Worm (Caenorhabditis elegans) whole organism, young adult: ENCODE measurements around the gene C34E10.12.

Experiments
- B0336.3 ChIP-seq: fragments of 200-800 bp; sonication (Bioruptor generic); IDR thresholded peaks from 2 replicates; pipeline ENCODE4 v1.3.6; 2022; ENCODE audit warnings: missing genetic modification characterization, missing compliant biosample characterization
- C17E4.6 ChIP-seq: fragments of 200-800 bp; sonication (Bioruptor generic); IDR thresholded peaks from 2 replicates; pipeline ENCODE4 v1.3.6; 2022; ENCODE audit warnings: missing genetic modification reagents, missing genetic modification characterization, missing compliant biosample characterization
- F37B4.10 ChIP-seq: fragments of 200-800 bp; sonication (Bioruptor generic); IDR thresholded peaks from 2 replicates; pipeline ENCODE4 v1.3.6; 2022; ENCODE audit warnings: missing genetic modification characterization, missing compliant biosample characterization
- F49E8.2 ChIP-seq: sonication (generic microtip); optimal IDR thresholded peaks from 3 replicates; lab custom pipeline; 2017; ENCODE audit warnings: missing genetic modification characterization, mild to moderate bottlenecking, missing compliant biosample characterization, antibody characterized with exemption, moderate library complexity; ENCODE audit not compliant: insufficient read depth
- F57C9.4 ChIP-seq: sonication (generic microtip); optimal IDR thresholded peaks from 2 replicates; lab custom pipeline; 2017; ENCODE audit warnings: mild to moderate bottlenecking, missing genetic modification characterization, missing compliant biosample characterization
- K11D2.4 ChIP-seq: fragments of 200-800 bp; sonication (Bioruptor generic); IDR thresholded peaks from 2 replicates; pipeline ENCODE4 v1.3.6; 2022; ENCODE audit warnings: missing genetic modification reagents, missing genetic modification characterization, missing compliant biosample characterization
- Y53F4B.3 ChIP-seq: fragments of 200-800 bp; sonication (Bioruptor generic); IDR thresholded peaks from 2 replicates; pipeline ENCODE4 v1.3.6; 2022; ENCODE audit warnings: missing genetic modification reagents, missing genetic modification characterization, missing compliant biosample characterization
- Y53G8AR.9 ChIP-seq: fragments of 200-800 bp; sonication (Bioruptor generic); conservative IDR thresholded peaks from 2 replicates; pipeline ENCODE4 v1.3.6; 2022; ENCODE audit warnings: missing genetic modification reagents, missing genetic modification characterization, missing compliant biosample characterization
- akir-1 ChIP-seq: fragments of 200-800 bp; sonication (Bioruptor generic); optimal IDR thresholded peaks from 2 replicates; lab custom pipeline; 2018; ENCODE audit warnings: mild to moderate bottlenecking, missing genetic modification characterization, moderate library complexity, missing compliant biosample characterization
- atf-7 ChIP-seq: sonication (generic microtip); optimal IDR thresholded peaks from 2 replicates; lab custom pipeline; 2017; ENCODE audit warnings: mild to moderate bottlenecking, missing genetic modification characterization, missing compliant biosample characterization
- attf-5 ChIP-seq: fragments of 200-800 bp; sonication (Bioruptor generic); optimal IDR thresholded peaks from 2 replicates; lab custom pipeline; 2018; ENCODE audit warnings: mild to moderate bottlenecking, missing genetic modification characterization, missing compliant biosample characterization
- attf-6 ChIP-seq: fragments of 200-800 bp; sonication (Bioruptor generic); IDR thresholded peaks from 2 replicates; pipeline ENCODE4 v1.3.6; 2022; ENCODE audit warnings: missing genetic modification reagents, missing genetic modification characterization, missing compliant biosample characterization
- cebp-1 ChIP-seq, 2 experiments: fragments of 200-800 bp in 1 of 2; sonication (Bioruptor generic) in 1 of 2; sonication (generic microtip) in 1 of 2; IDR thresholded peaks in 1 of 2; optimal IDR thresholded peaks in 1 of 2; 2 replicates each; pipeline versions ENCODE4 v1.3.6 to Lab custom; 2017 to 2022; ENCODE audit warnings: missing compliant biosample characterization in 2 of 2, missing genetic modification characterization in 2 of 2, mild to moderate bottlenecking in 1 of 2, missing genetic modification reagents in 1 of 2, moderate library complexity in 1 of 2
- dpff-1 ChIP-seq: sonication (generic microtip); optimal IDR thresholded peaks from 2 replicates; lab custom pipeline; 2017; ENCODE audit warnings: mild to moderate bottlenecking, missing genetic modification characterization, missing compliant biosample characterization
- dpl-1 ChIP-seq: fragments of 150-350 bp; optimal IDR thresholded peaks from 2 replicates; lab custom pipeline; 2014; ENCODE audit warnings: missing biosample characterization, missing genetic modification reagents, missing genetic modification characterization
- egl-18 ChIP-seq: fragments of 200-800 bp; sonication (Bioruptor generic); IDR thresholded peaks from 2 replicates; pipeline ENCODE4 v1.3.6; 2022; ENCODE audit warnings: missing genetic modification reagents, missing genetic modification characterization, missing compliant biosample characterization
- ekl-4 ChIP-seq: fragments of 200-800 bp; sonication (Bioruptor generic); IDR thresholded peaks from 2 replicates; pipeline ENCODE4 v1.3.6; 2022; ENCODE audit warnings: missing genetic modification reagents, missing genetic modification characterization, missing compliant biosample characterization
- fkh-3 ChIP-seq: sonication (generic microtip); optimal IDR thresholded peaks from 2 replicates; lab custom pipeline; 2016; ENCODE audit warnings: mild to moderate bottlenecking, missing genetic modification characterization, missing compliant biosample characterization
- him-1 ChIP-seq: sonication (generic microtip); optimal IDR thresholded peaks from 2 replicates; lab custom pipeline; 2016; ENCODE audit warnings: missing genotype, missing genetic modification reagents, missing genetic modification characterization, missing compliant biosample characterization
- hlh-12 ChIP-seq: sonication (generic microtip); optimal IDR thresholded peaks from 2 replicates; lab custom pipeline; 2016; ENCODE audit warnings: missing genetic modification characterization, missing compliant biosample characterization
- hmg-1.2 ChIP-seq: fragments of 200-800 bp; sonication (Bioruptor generic); IDR thresholded peaks from 2 replicates; pipeline ENCODE4 v1.3.6; 2022; ENCODE audit warnings: missing genetic modification reagents, missing genetic modification characterization, missing compliant biosample characterization
- hmg-20 ChIP-seq: fragments of 200-800 bp; sonication (Bioruptor generic); IDR thresholded peaks from 2 replicates; pipeline ENCODE4 v1.3.6; 2022; ENCODE audit warnings: missing genetic modification reagents, missing genetic modification characterization, missing compliant biosample characterization
- lag-1 ChIP-seq: fragments of 200-800 bp; sonication (Bioruptor generic); IDR thresholded peaks from 2 replicates; pipeline ENCODE4 v1.3.6; 2022; ENCODE audit warnings: missing genetic modification reagents, missing genetic modification characterization, missing compliant biosample characterization
- let-607 ChIP-seq, 2 experiments: fragments of 200-800 bp in 1 of 2; sonication (Bioruptor generic) in 1 of 2; sonication (generic microtip) in 1 of 2; optimal IDR thresholded peaks; 2 replicates each; lab custom pipeline; 2016 to 2018; ENCODE audit warnings: mild to moderate bottlenecking in 2 of 2, missing compliant biosample characterization in 2 of 2, missing genetic modification characterization in 2 of 2, moderate library complexity in 2 of 2, missing genotype in 1 of 2
- lin-35 ChIP-seq, 3 experiments: fragments of 150-350 bp in 2 of 3; sonication (generic microtip) in 1 of 3; optimal IDR thresholded peaks; 2 replicates each; lab custom pipeline; 2014 to 2018; ENCODE audit warnings: missing biosample characterization in 3 of 3, missing genetic modification characterization in 3 of 3, missing genetic modification reagents in 3 of 3
- lin-54 ChIP-seq: fragments of 200-800 bp; sonication (Bioruptor generic); optimal IDR thresholded peaks from 2 replicates; lab custom pipeline; 2018; ENCODE audit warnings: mild to moderate bottlenecking, missing genetic modification characterization, missing compliant biosample characterization
- nfyb-1 ChIP-seq: fragments of 200-800 bp; sonication (Bioruptor generic); IDR thresholded peaks from 2 replicates; pipeline ENCODE4 v1.3.6; 2022; ENCODE audit warnings: missing genetic modification reagents, missing genetic modification characterization, missing compliant biosample characterization
- nhr-80 ChIP-seq: sonication (generic microtip); optimal IDR thresholded peaks from 2 replicates; lab custom pipeline; 2016; ENCODE audit warnings: missing genetic modification characterization, missing compliant biosample characterization
- nhr-90 ChIP-seq: sonication (generic microtip); optimal IDR thresholded peaks from 2 replicates; lab custom pipeline; 2016; ENCODE audit warnings: missing genotype, mild to moderate bottlenecking, missing genetic modification characterization, missing compliant biosample characterization
- pha-4 ChIP-seq: fragments of 150-350 bp; sonication (generic microtip); optimal IDR thresholded peaks from 2 replicates; lab custom pipeline; 2014; ENCODE audit warnings: missing biosample characterization, missing genetic modification reagents, missing genetic modification characterization
- rpc-1 ChIP-seq, 2 experiments: fragments of 150-350 bp in 1 of 2; sonication (generic microtip) in 1 of 2; optimal IDR thresholded peaks; 2 replicates each; lab custom pipeline; 2014 to 2018; ENCODE audit warnings: missing biosample characterization in 1 of 2, missing genetic modification characterization in 1 of 2, missing genetic modification reagents in 1 of 2, missing genotype in 1 of 2
- sea-2 ChIP-seq: fragments of 200-800 bp; sonication (Bioruptor generic); IDR thresholded peaks from 2 replicates; pipeline ENCODE4 v1.3.6; 2022; ENCODE audit warnings: missing genetic modification characterization, missing compliant biosample characterization
- snpc-4 ChIP-seq, 5 experiments: fragments of 150-350 bp in 1 of 5; sonication (generic microtip) in 4 of 5; optimal IDR thresholded peaks; 2 replicates each; lab custom pipeline; 2014 to 2018; ENCODE audit warnings: missing genetic modification characterization in 5 of 5, missing biosample characterization in 3 of 5, antibody characterized with exemption in 2 of 5, mild to moderate bottlenecking in 2 of 5, missing compliant biosample characterization in 2 of 5, missing genotype in 2 of 5, moderate library complexity in 2 of 5, missing genetic modification reagents in 1 of 5
- tbp1 ChIP-seq: fragments of 200-800 bp; sonication (Bioruptor generic); optimal IDR thresholded peaks from 2 replicates; lab custom pipeline; 2018; ENCODE audit warnings: mild to moderate bottlenecking, missing genetic modification characterization, missing compliant biosample characterization
- tbx-9 ChIP-seq: sonication (generic microtip); optimal IDR thresholded peaks from 2 replicates; lab custom pipeline; 2016; ENCODE audit warnings: borderline replicate concordance, missing genetic modification characterization, inconsistent platforms, missing compliant biosample characterization
- unc-62 ChIP-seq: fragments of 150-350 bp; optimal IDR thresholded peaks from 2 replicates; lab custom pipeline; 2014; ENCODE audit warnings: missing biosample characterization, missing genetic modification reagents, missing genetic modification characterization
- ztf-26 ChIP-seq: sonication (generic microtip); optimal IDR thresholded peaks from 2 replicates; lab custom pipeline; 2017; ENCODE audit warnings: missing genetic modification characterization, missing compliant biosample characterization
- ztf-28 ChIP-seq: fragments of 200-800 bp; sonication (Bioruptor generic); IDR thresholded peaks from 2 replicates; pipeline ENCODE4 v1.3.6; 2022; ENCODE audit warnings: missing genetic modification reagents, missing genetic modification characterization, missing compliant biosample characterization

The C34E10.12 gene

ce11 chrIII:5202641-5203040 lies 25.0 kb downstream of the C34E10.12 start (continued):
- TF ChIP-seq hmg-20 (no peak), attf-5 (GFP tag; lab: Kevin White, UChicago) (peak; percentile 49), unc-62 (GFP tag; lab: Kevin White, UChicago) (no peak), hmg-1.2 (peak; percentile 47; the same call in 1 of the 2 replicates)

- TF ChIP-seq attf-5 (GFP tag; lab: Kevin White, UChicago): peak; percentile 46
- TF ChIP-seq unc-62 (GFP tag; lab: Kevin White, UChicago): peak; percentile 82
- TF ChIP-seq tbp1 (GFP tag; lab: Kevin White, UChicago): peak; percentile 11
- TF ChIP-seq nhr-80: peak; percentile 90
- TF ChIP-seq cebp-1 (GFP tag; IDR thresholded peaks at IDR 0.05; lab: Robert Waterston, UW): no peak
- peak; percentile 37 for TF ChIP-seq cebp-1 (tag; optimal IDR thresholded peaks at IDR 0.05; lab: Kevin White, UChicago)
- TF ChIP-seq atf-7: peak; percentile 35
- TF ChIP-seq snpc-4 (GFP tag; optimal IDR thresholded peaks at IDR 0.05; lab: Kevin White, UChicago): no peak
- TF ChIP-seq snpc-4 (tag; optimal IDR thresholded peaks at IDR 0.05; lab: Kevin White, UChicago): peak in 1 of 4 experiments; percentile 17
- TF ChIP-seq rpc-1 (optimal IDR thresholded peaks at IDR 0.05; lab: Kevin White, UChicago): no peak
- TF ChIP-seq rpc-1 (tag; optimal IDR thresholded peaks at IDR 0.05; lab: Kevin White, UChicago): no peak
- TF ChIP-seq F57C9.4: no peak
These were observed 26.4 kb downstream of the C34E10.12 start for ce11 chrIII:5201267-5201666.

DNA sequence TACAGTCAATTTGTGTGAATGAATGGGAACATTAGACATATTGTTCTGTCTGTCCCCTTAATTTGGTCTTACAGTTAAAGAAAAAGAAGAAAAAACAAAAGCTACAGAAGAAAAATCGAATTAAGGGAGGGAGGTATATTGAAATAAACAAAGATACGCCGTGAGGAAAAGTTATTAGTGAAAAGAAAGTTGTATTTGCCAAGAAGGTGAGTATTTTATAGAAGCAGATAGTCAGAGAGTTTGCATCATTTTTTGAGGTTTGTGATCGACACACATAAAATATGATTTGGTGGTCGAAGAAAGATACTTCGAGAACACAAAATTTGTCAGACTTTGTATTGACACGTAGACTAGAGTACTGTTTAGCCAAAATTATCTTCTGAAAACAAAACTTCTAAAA lies 27.3 kb downstream of the C34E10.12 start:
- TF ChIP-seq lin-54 (peak; percentile 1), pha-4 (peak; percentile 22), sea-2 (GFP tag; lab: Robert Waterston, UW) (no peak), nhr-80 (peak; percentile 29), hlh-12 (no peak), nfyb-1 (GFP tag; lab: Robert Waterston, UW) (no peak), dpff-1 (tag; lab: Kevin White, UChicago) (no peak)
- TF ChIP-seq, all 124 proteins: peak for 3

ce11 chrIII:5199577-5199976 lies 28.1 kb downstream of the C34E10.12 start, which contains the start of gene emb-8:
Gene emb-8, minus strand, starts transcription at chrIII:5199677.
- peak; percentile 32; the same call in 1 of the 2 replicates for TF ChIP-seq attf-6
- TF ChIP-seq tbx-9 (tag; lab: Kevin White, UChicago): no peak
- TF ChIP-seq egl-18 (GFP tag; lab: Robert Waterston, UW): 0 out of 2 replicates have a peak, but pooled peaks have one; percentile 31
- TF ChIP-seq F37B4.10 (GFP tag; lab: Robert Waterston, UW): no peak

DNA sequence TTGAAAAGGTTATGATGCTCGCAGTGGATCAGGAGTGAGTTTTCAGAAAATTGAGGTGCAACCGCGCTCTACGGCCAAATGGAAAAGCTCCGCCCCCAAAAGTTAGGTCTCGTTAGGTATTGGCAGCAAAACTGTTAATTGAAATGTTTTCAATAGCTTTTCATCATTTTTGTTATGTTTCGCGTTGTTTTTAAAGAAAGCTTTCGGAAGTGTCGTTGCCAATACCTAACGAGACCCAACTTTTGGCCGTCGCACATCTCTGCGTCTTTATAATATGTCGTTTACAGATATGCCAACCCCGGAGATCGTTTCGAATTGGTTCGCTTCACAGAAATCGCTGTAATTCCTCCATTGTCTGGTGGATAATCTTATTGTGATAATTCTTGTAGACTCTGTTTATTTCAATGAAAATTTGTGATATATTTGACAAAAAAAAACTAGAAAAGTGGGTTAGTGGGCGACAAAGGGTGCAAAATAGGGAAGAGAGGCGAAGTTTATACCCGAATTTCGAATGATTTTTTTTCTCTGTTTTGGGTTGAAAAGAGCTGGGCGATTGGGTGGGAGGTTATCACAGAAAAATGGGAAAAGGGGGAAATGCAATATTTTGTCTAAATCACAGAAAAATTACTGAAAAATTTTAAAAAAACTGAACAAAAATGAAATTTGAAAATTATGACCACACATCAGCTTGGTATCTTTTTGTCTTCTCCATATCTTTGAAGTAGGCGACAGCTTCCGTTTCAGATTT lies 31.2 kb downstream of the C34E10.12 start:
- TF ChIP-seq Y53F4B.3 (GFP tag; lab: Robert Waterston, UW) (no peak), atf-7 (peak; percentile 73), Y53G8AR.9 (GFP tag; lab: Robert Waterston, UW) (peak; percentile 77), him-1 (tag; lab: Kevin White, UChicago) (peak; percentile 99), akir-1 (GFP tag; lab: Kevin White, UChicago) (no peak), F49E8.2 (no peak), K11D2.4 (no peak), ztf-26 (tag; lab: Kevin White, UChicago) (no peak), ztf-28 (GFP tag; lab: Robert Waterston, UW) (no peak), dpl-1 (no peak), F57C9.4 (no peak), hmg-20 (no peak), egl-18 (GFP tag; lab: Robert Waterston, UW) (no peak), lag-1 (GFP tag; lab: Robert Waterston, UW) (no peak), B0336.3 (peak; percentile 68), let-607 (tag; optimal IDR thresholded peaks at IDR 0.05; lab: Kevin White, UChicago) (peak in 1 of 2 experiments; percentile 20), nhr-90 (tag; lab: Kevin White, UChicago) (peak; percentile 87), ekl-4 (GFP tag; lab: Robert Waterston, UW) (peak; percentile 56; the same call in 1 of the 2 replicates), fkh-3 (no peak), lin-35 (GFP tag; optimal IDR thresholded peaks at IDR 0.05; lab: Kevin White, UChicago) (no peak), dpff-1 (tag; lab: Kevin White, UChicago) (no peak), C17E4.6 (GFP tag; lab: Robert Waterston, UW) (no peak), unc-62 (GFP tag; lab: Kevin White, UChicago) (no peak)
